Worm (Caenorhabditis elegans) whole organism, L4/young adult: ENCODE results near the gene sra-10.

Experiments
- W03F9.2 ChIP-seq: fragments of 150-350 bp; optimal IDR thresholded peaks from 2 replicates; lab custom pipeline; 2014; ENCODE audit warnings: missing biosample characterization, missing genetic modification characterization
- him-1 ChIP-seq: sonication (generic microtip); optimal IDR thresholded peaks from 2 replicates; lab custom pipeline; 2016; ENCODE audit warnings: missing genotype, missing genetic modification reagents, missing genetic modification characterization, missing compliant biosample characterization

- no peak for TF ChIP-seq him-1 (tag; lab: Kevin White, UChicago)
- no peak for TF ChIP-seq W03F9.2 (tag; lab: Kevin White, UChicago)
Observed at ce11 chrII:10857077-10857476, 37.8 kb downstream of the sra-10 start, which contains the start of gene M106.7.
